Fruit fly (Drosophila melanogaster) whole organism, wandering third instar larva: ENCODE measurements around the gene neb.
A peak's percentile ranks its signal among the peaks of the same experiment; 100 is the strongest.

Experiments used
- CG32264 ChIP-seq: fragments of 200-800 bp; sonication (Bioruptor generic); optimal IDR thresholded peaks from 2 replicates; lab custom pipeline; 2016; ENCODE audit warnings: missing biosample characterization, missing genetic modification characterization
- CG9705 ChIP-seq: fragments of 200-800 bp; sonication (Bioruptor generic); optimal IDR thresholded peaks from 2 replicates; lab custom pipeline; 2018; ENCODE audit warnings: missing biosample characterization, mild to moderate bottlenecking, missing genetic modification characterization
- CrebA ChIP-seq: fragments of 200-800 bp; sonication (Bioruptor generic); optimal IDR thresholded peaks from 2 replicates; lab custom pipeline; 2016; ENCODE audit warnings: missing biosample characterization, mild to moderate bottlenecking, missing genetic modification characterization, borderline replicate concordance
- Dfd ChIP-seq: fragments of >200 bp; optimal IDR thresholded peaks from 2 replicates; lab custom pipeline; 2017; ENCODE audit warnings: missing biosample characterization, missing genetic modification characterization
- Dif ChIP-seq: fragments of 200-275, 200-300 bp; sonication (Bioruptor generic); optimal IDR thresholded peaks from 2 replicates; lab custom pipeline; 2018; ENCODE audit warnings: missing biosample characterization, missing genetic modification characterization; ENCODE audit not compliant: partially characterized antibody
- GATAd ChIP-seq: sonication (Bioruptor generic); optimal IDR thresholded peaks from 2 replicates; lab custom pipeline; 2016; ENCODE audit warnings: missing biosample characterization, missing genetic modification characterization
- HLH106 ChIP-seq: fragments of 200-800 bp; optimal IDR thresholded peaks from 3 replicates; lab custom pipeline; 2019; ENCODE audit warnings: missing biosample characterization, mild to moderate bottlenecking, missing genetic modification characterization, moderate library complexity
- Hr78 ChIP-seq: fragments of >200 bp; optimal IDR thresholded peaks from 2 replicates; lab custom pipeline; 2017; ENCODE audit warnings: missing biosample characterization, missing genetic modification characterization
- Hr83 ChIP-seq: fragments of 200-300 bp; sonication (Bioruptor generic); optimal IDR thresholded peaks from 2 replicates; lab custom pipeline; 2016; ENCODE audit warnings: missing biosample characterization, mild to moderate bottlenecking, missing genetic modification characterization, moderate library complexity; ENCODE audit not compliant: poor library complexity, severe bottlenecking
- Jra ChIP-seq: sonication (Bioruptor generic); optimal IDR thresholded peaks from 2 replicates; lab custom pipeline; 2016; ENCODE audit warnings: missing biosample characterization, missing genetic modification characterization
- N ChIP-seq: fragments of >200 bp; optimal IDR thresholded peaks from 2 replicates; lab custom pipeline; 2018; ENCODE audit warnings: missing biosample characterization, missing external identifiers, missing genetic modification characterization
- OdsH ChIP-seq: fragments of 200-800 bp; sonication (Bioruptor generic); optimal IDR thresholded peaks from 2 replicates; lab custom pipeline; 2016; ENCODE audit warnings: missing biosample characterization, mild to moderate bottlenecking, missing genetic modification characterization
- Rel ChIP-seq, 2 experiments: fragments of 200-800 bp; sonication (Bioruptor generic) in 1 of 2; optimal IDR thresholded peaks; 2 replicates in 1 of 2; 3 replicates in 1 of 2; lab custom pipeline; 2016 to 2019; ENCODE audit warnings: mild to moderate bottlenecking in 2 of 2, missing biosample characterization in 2 of 2, missing genetic modification characterization in 2 of 2, moderate library complexity in 1 of 2
- Sp1 ChIP-seq: fragments of 200-800 bp; sonication (Bioruptor generic); optimal IDR thresholded peaks from 3 replicates; lab custom pipeline; 2019; ENCODE audit warnings: missing biosample characterization, mild to moderate bottlenecking, missing genetic modification characterization, moderate library complexity
- Vsx2 ChIP-seq: fragments of 200-300, 225-300 bp; sonication (Bioruptor generic); optimal IDR thresholded peaks from 2 replicates; lab custom pipeline; 2018; ENCODE audit warnings: missing biosample characterization, missing genetic modification characterization; ENCODE audit not compliant: partially characterized antibody
- br ChIP-seq: fragments of 200-800 bp; sonication (Bioruptor generic); optimal IDR thresholded peaks from 2 replicates; lab custom pipeline; 2016; ENCODE audit warnings: missing biosample characterization, missing genetic modification characterization
- brk ChIP-seq: fragments of 200-800 bp; sonication (Bioruptor generic); optimal IDR thresholded peaks from 2 replicates; lab custom pipeline; 2016; ENCODE audit warnings: missing biosample characterization, mild to moderate bottlenecking, missing genetic modification characterization
- dl ChIP-seq, 2 experiments: fragments of 175-275, 200-275 bp in 1 of 2; fragments of 200-275 bp in 1 of 2; sonication (Bioruptor generic); optimal IDR thresholded peaks; lab custom pipeline; 2018; ENCODE audit warnings: mild to moderate bottlenecking in 2 of 2, missing biosample characterization in 2 of 2, missing genetic modification characterization in 2 of 2, moderate library complexity in 2 of 2; ENCODE audit not compliant: partially characterized antibody in 2 of 2, insufficient read depth in 1 of 2
- dmrt93B ChIP-seq: fragments of 200-800 bp; sonication (Bioruptor generic); optimal IDR thresholded peaks from 2 replicates; lab custom pipeline; 2018; ENCODE audit warnings: missing biosample characterization, mild to moderate bottlenecking, missing genetic modification characterization
- dsf ChIP-seq: sonication (Bioruptor generic); optimal IDR thresholded peaks from 2 replicates; lab custom pipeline; 2016; ENCODE audit warnings: missing biosample characterization, missing genetic modification characterization, borderline replicate concordance
- ey ChIP-seq: fragments of 200-800 bp; sonication (Bioruptor generic); optimal IDR thresholded peaks from 2 replicates; lab custom pipeline; 2016; ENCODE audit warnings: missing biosample characterization, missing genetic modification characterization
- foxo ChIP-seq, 2 experiments: fragments of 200-800 bp; sonication (Bioruptor generic); optimal IDR thresholded peaks; 2 replicates in 1 of 2; 3 replicates in 1 of 2; lab custom pipeline; 2016 to 2017; ENCODE audit warnings: missing biosample characterization in 2 of 2, missing genetic modification characterization in 2 of 2
- fru ChIP-seq: fragments of 200-800 bp; sonication (Bioruptor generic); optimal IDR thresholded peaks from 3 replicates; lab custom pipeline; 2016; ENCODE audit warnings: missing biosample characterization, mild to moderate bottlenecking, missing genetic modification characterization
- h ChIP-seq: fragments of 200-800 bp; sonication (Bioruptor generic); optimal IDR thresholded peaks from 3 replicates; lab custom pipeline; 2016; ENCODE audit warnings: missing biosample characterization, mild to moderate bottlenecking, missing genetic modification characterization
- jim ChIP-seq: fragments of 175-275, 200-325 bp; sonication (Bioruptor generic); optimal IDR thresholded peaks from 2 replicates; lab custom pipeline; 2016; ENCODE audit warnings: missing biosample characterization, mild to moderate bottlenecking, missing genetic modification characterization
- lola ChIP-seq: fragments of >200 bp; optimal IDR thresholded peaks from 2 replicates; lab custom pipeline; 2017; ENCODE audit warnings: missing biosample characterization, missing genetic modification characterization
- pan ChIP-seq: fragments of >200 bp; optimal IDR thresholded peaks from 2 replicates; lab custom pipeline; 2017
- psq ChIP-seq: fragments of 200-800 bp; sonication (Bioruptor generic); optimal IDR thresholded peaks from 3 replicates; lab custom pipeline; 2017; ENCODE audit warnings: missing biosample characterization, mild to moderate bottlenecking, missing genetic modification characterization, moderate library complexity
- rgr ChIP-seq: fragments of 200-800 bp; sonication (Bioruptor generic); optimal IDR thresholded peaks from 3 replicates; lab custom pipeline; 2016; ENCODE audit warnings: missing biosample characterization, mild to moderate bottlenecking, missing genetic modification characterization
- sage ChIP-seq: fragments of 200-800 bp; sonication (Bioruptor generic); optimal IDR thresholded peaks from 2 replicates; lab custom pipeline; 2016; ENCODE audit warnings: missing biosample characterization, mild to moderate bottlenecking, missing genetic modification characterization
- sv ChIP-seq: fragments of 200-800 bp; sonication (Bioruptor generic); optimal IDR thresholded peaks from 3 replicates; lab custom pipeline; 2016; ENCODE audit warnings: missing biosample characterization, missing genetic modification characterization
- tai ChIP-seq: sonication (Bioruptor generic); optimal IDR thresholded peaks from 2 replicates; lab custom pipeline; 2016; ENCODE audit warnings: missing biosample characterization, missing genetic modification characterization
- usp ChIP-seq: fragments of >200 bp; optimal IDR thresholded peaks from 2 replicates; lab custom pipeline; 2017; ENCODE audit warnings: missing biosample characterization, missing genetic modification characterization

neb gene

DNA sequence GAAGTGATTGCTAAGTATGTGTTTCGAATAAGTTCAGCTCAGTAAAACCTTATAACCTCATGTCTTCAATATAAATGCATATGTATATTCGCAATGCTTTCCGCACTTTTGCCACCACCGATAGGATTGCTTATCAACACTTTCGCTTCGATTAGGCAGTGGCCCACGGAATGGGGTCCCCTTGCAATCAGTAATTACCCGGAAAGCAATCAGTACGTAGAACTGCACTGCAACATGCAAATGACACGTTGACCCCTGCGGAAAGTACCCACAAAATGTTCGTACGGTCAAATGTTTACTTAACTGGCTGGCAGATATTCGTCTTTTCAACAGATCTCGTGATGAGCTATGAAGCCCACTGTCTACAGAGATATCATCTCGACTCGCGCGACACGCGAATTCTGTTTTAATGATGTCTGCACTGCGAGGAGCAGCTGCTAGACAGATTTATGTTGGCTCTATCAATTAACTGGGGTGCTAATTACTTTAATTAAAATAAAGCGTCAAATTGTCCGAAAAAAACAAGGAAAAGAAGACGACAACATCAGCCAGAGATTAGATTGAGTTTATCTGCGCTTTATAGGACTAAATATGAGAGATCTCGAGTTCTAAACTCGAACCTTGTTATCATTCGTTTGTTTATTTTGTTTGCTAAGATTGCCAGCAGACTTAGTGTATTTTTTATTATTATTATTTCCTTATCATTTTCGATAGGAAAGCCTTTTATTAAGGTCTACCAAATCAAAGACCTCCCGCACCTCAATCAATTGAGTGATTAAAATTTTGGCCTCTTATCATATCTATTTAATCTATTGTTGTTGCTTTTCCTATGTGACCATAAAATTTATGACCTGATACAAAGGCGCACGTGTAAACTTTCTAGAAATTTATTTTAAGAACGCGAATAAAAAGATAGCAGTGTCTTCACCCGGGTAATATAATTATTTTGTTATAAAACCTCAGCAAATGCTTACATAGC lies 2.2 kb downstream of the neb start:
- TF ChIP-seq Rel (GFP tag; optimal IDR thresholded peaks at IDR 0.05; lab: Kevin White, UChicago), result peak; percentile 9
- TF ChIP-seq Rel (tag; optimal IDR thresholded peaks at IDR 0.05; lab: Kevin White, UChicago), result peak; percentile 70
- TF ChIP-seq sage (GFP tag; lab: Kevin White, UChicago), result peak; percentile 44
- TF ChIP-seq h, result peak; percentile 28
- peak; percentile 57 for TF ChIP-seq CrebA
- TF ChIP-seq fru, result no peak
- TF ChIP-seq Dfd (GFP tag; lab: Kevin White, UChicago), result no peak
- TF ChIP-seq, all 38 proteins: peak for 4

DNA sequence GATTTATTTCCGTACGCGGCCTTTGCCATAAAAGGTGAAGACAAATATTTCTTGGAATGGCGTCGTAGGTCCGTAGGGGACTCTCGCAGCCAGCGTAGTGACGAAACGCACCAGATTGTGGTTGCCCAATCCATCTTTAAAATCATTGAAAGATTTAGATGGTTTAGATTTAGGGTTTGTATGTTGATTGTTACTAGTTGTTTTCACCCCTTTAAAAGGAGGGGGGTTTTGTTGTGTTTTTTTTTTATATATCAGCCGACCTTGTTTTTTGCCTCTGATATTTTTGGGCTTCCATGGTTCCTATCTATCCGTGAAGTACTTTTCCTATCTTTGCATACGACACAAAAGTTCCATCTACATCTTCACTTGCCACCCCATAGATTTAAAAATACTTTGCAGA lies 3.3 kb downstream of the neb start:
- TF ChIP-seq foxo (GFP tag; optimal IDR thresholded peaks at IDR 0.05; lab: Kevin White, UChicago), result peak in 1 of 2 experiments; percentile 38
- TF ChIP-seq jim (GFP tag; lab: Kevin White, UChicago), result no peak
- TF ChIP-seq Dif (GFP tag; lab: Kevin White, UChicago), result no peak
- TF ChIP-seq Dfd (GFP tag; lab: Kevin White, UChicago), result no peak
- peak; percentile 14 for TF ChIP-seq OdsH
- TF ChIP-seq ey (GFP tag; lab: Kevin White, UChicago), result no peak
- no peak for TF ChIP-seq CrebA
- no peak for TF ChIP-seq sv
- peak; percentile 35 for TF ChIP-seq fru
- TF ChIP-seq usp, result no peak
- no peak for TF ChIP-seq N (GFP tag; lab: Kevin White, UChicago)
- TF ChIP-seq tai (GFP tag; lab: Kevin White, UChicago), result no peak
- TF ChIP-seq psq (GFP tag; lab: Kevin White, UChicago), result no peak
- TF ChIP-seq dsf (GFP tag; lab: Kevin White, UChicago), result no peak
- no peak for TF ChIP-seq lola (GFP tag; lab: Kevin White, UChicago)
- no peak for TF ChIP-seq GATAd (GFP tag; lab: Kevin White, UChicago)
- no peak for TF ChIP-seq Vsx2 (GFP tag; lab: Kevin White, UChicago)
- no peak for TF ChIP-seq sage (GFP tag; lab: Kevin White, UChicago)
- TF ChIP-seq brk, result no peak
- TF ChIP-seq CG32264 (GFP tag; lab: Kevin White, UChicago), result no peak
- TF ChIP-seq dl (GFP tag; optimal IDR thresholded peaks at IDR 0.05; lab: Kevin White, UChicago; ENCODE audit: insufficient read depth in 1 of 2, partially characterized antibody in 2 of 2), result no peak
- no peak for TF ChIP-seq dmrt93B (GFP tag; lab: Kevin White, UChicago)
- no peak for TF ChIP-seq Hr78
- TF ChIP-seq Sp1, result no peak
- TF ChIP-seq pan, result no peak
- no peak for TF ChIP-seq HLH106
- no peak for TF ChIP-seq Rel (GFP tag; optimal IDR thresholded peaks at IDR 0.05; lab: Kevin White, UChicago)
- TF ChIP-seq Rel (tag; optimal IDR thresholded peaks at IDR 0.05; lab: Kevin White, UChicago), result peak; percentile 24
- TF ChIP-seq br, result peak; percentile 25
- TF ChIP-seq Jra (GFP tag; lab: Kevin White, UChicago), result no peak
- no peak for TF ChIP-seq CG9705 (GFP tag; lab: Kevin White, UChicago)
- TF ChIP-seq rgr (GFP tag; lab: Kevin White, UChicago), result peak; percentile 17

DNA sequence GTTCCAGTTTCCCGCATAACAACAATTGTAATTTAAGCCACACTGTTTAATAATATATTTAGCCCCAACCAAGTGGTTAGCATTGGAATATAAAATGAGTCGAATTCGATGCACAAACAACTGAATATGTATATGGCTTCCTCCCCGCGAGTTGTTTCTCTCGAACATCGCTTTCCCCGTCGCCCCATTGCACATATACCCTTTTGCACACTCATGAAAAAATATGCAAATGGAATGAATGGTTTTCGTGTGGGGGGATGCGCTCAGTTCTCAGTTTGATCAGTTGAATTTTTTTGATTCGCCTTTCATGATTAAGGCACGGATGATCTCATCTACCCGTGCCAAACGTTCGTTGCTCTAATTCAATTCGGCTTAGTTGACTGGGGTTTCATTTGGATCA lies 5.2 kb downstream of the neb start:
- peak; percentile 8 for TF ChIP-seq Hr83 (GFP tag; lab: Kevin White, UChicago)
- TF ChIP-seq HLH106, result no peak
